Worm (Caenorhabditis elegans) whole organism, early embryonic: ENCODE data around the gene npr-43.

Source experiments
- B0310.2 ChIP-seq: sonication (generic microtip); optimal IDR thresholded peaks from 2 replicates; lab custom pipeline; 2016; ENCODE audit warnings: mild to moderate bottlenecking, missing genetic modification characterization, missing compliant biosample characterization
- F13C5.2 ChIP-seq: sonication (generic microtip); optimal IDR thresholded peaks from 2 replicates; lab custom pipeline; 2017; ENCODE audit warnings: mild to moderate bottlenecking, missing genetic modification characterization, inconsistent platforms, missing compliant biosample characterization
- aly-1 ChIP-seq: sonication (generic microtip); optimal IDR thresholded peaks from 2 replicates; lab custom pipeline; 2016; ENCODE audit warnings: missing genetic modification characterization, missing compliant biosample characterization
- ama-1 ChIP-seq: fragments of 150-350 bp; optimal IDR thresholded peaks from 2 replicates; lab custom pipeline; 2014
- ceh-13 ChIP-seq: fragments of 200-800 bp; sonication (Bioruptor generic); optimal IDR thresholded peaks from 2 replicates; lab custom pipeline; 2018; ENCODE audit warnings: mild to moderate bottlenecking, missing genetic modification characterization, missing compliant biosample characterization
- ceh-36 ChIP-seq: sonication (generic microtip); optimal IDR thresholded peaks from 2 replicates; lab custom pipeline; 2016; ENCODE audit warnings: missing genetic modification characterization, inconsistent platforms, missing compliant biosample characterization
- ets-7 ChIP-seq: sonication (generic microtip); optimal IDR thresholded peaks from 2 replicates; lab custom pipeline; 2016; ENCODE audit warnings: missing genotype, missing genetic modification characterization, missing compliant biosample characterization
- flt-1 ChIP-seq: fragments of 200-800 bp; sonication (Bioruptor generic); IDR thresholded peaks from 2 replicates; pipeline ENCODE4 v1.3.6; 2022; ENCODE audit warnings: missing genetic modification characterization, missing compliant biosample characterization
- hmbx-1 ChIP-seq: sonication (generic microtip); optimal IDR thresholded peaks from 2 replicates; lab custom pipeline; 2016; ENCODE audit warnings: mild to moderate bottlenecking, missing genetic modification characterization, missing compliant biosample characterization
- hmg-4 ChIP-seq: fragments of 200-800 bp; sonication (Bioruptor generic); optimal IDR thresholded peaks from 2 replicates; lab custom pipeline; 2018; ENCODE audit warnings: mild to moderate bottlenecking, missing genetic modification characterization, missing compliant biosample characterization
- hnd-1 ChIP-seq: sonication (generic microtip); optimal IDR thresholded peaks from 2 replicates; lab custom pipeline; 2016; ENCODE audit warnings: missing genetic modification characterization, missing compliant biosample characterization
- pes-1 ChIP-seq: fragments of 200-800 bp; sonication (Bioruptor generic); IDR thresholded peaks from 2 replicates; pipeline ENCODE4 v1.3.6; 2022; ENCODE audit warnings: missing genetic modification reagents, missing genetic modification characterization, missing compliant biosample characterization
- scrt-1 ChIP-seq: fragments of 200-800 bp; sonication (Bioruptor generic); IDR thresholded peaks from 2 replicates; pipeline ENCODE4 v1.3.6; 2022; ENCODE audit warnings: missing genetic modification characterization, missing compliant biosample characterization
- sea-1 ChIP-seq: fragments of 200-800 bp; sonication (Bioruptor generic); conservative IDR thresholded peaks from 2 replicates; pipeline ENCODE4 v1.3.6; 2022; ENCODE audit warnings: missing genetic modification characterization, missing compliant biosample characterization
- tbx-11 ChIP-seq: fragments of 200-800 bp; sonication (Bioruptor generic); IDR thresholded peaks from 2 replicates; pipeline ENCODE4 v1.3.6; 2022; ENCODE audit warnings: missing genetic modification characterization, missing compliant biosample characterization
- tbx-37 ChIP-seq: fragments of 200-800 bp; sonication (Bioruptor generic); conservative IDR thresholded peaks from 2 replicates; pipeline ENCODE4 v1.3.6; 2022; ENCODE audit warnings: missing genetic modification reagents, missing genetic modification characterization, missing compliant biosample characterization
- tra-4 ChIP-seq: sonication (generic microtip); optimal IDR thresholded peaks from 2 replicates; lab custom pipeline; 2017; ENCODE audit warnings: missing genetic modification characterization, missing compliant biosample characterization

Gene npr-43

DNA sequence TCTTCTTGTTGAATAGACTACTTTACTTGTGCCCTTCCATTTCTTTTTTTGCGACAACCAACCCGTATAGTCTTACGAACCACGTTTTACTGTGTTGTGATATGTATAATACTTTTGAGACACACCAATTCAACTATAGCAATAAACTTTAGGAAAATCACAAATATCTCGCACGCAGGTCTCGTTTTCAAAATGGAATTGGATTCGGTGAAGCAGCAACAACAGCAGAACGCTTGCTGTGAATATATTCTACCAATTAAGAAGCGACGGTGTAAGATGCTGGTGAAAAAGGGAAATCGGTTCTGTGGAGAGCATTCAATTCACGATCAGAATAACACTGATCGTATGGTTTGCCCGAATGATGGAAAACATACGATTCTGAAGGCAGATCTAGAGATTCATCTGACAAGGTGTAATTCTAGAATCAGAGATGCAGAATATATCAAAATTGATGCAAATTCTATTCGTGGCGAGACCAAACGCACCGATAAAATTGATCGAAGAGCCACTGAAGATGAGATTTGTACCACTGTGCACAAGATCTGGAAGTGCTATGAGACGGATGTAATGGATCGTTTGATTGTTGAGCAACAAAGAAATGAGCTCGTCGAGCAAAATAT is 24.5 kb downstream of the npr-43 start, which contains the start of gene Y49A3A.3:
Gene Y49A3A.3 (plus strand): TSS at position 153 of the 620 bp plus-strand sequence.
- TF ChIP-seq tbx-11 (no peak), ama-1 (lab: Kevin White, UChicago) (peak; percentile 52), ceh-36 (tag; lab: Kevin White, UChicago) (no peak), aly-1 (tag; lab: Kevin White, UChicago) (peak; percentile 9), B0310.2 (no peak)

DNA sequence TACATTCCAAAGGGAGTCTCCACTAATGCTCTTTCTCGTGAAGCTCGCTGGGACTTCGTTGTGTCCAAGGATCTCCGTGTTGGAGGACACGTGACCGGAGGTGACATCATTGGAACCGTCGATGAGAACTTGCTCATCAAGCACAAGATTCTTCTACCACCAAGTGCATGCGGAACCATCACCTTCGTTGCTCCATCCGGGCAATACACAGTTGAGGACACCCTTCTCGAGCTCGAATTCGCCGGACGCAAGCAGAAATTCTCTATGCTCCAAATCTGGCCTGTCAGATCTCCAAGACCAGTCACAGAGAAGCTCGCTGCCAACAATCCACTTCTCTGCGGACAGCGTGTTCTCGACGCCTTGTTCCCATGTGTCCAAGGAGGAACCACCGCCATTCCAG is 26.9 kb downstream of the npr-43 start:
- no peak for TF ChIP-seq tbx-37
- no peak for TF ChIP-seq tbx-11
- no peak for TF ChIP-seq F13C5.2
- TF ChIP-seq ceh-36 (tag; lab: Kevin White, UChicago): no peak
- TF ChIP-seq scrt-1 (GFP tag; lab: Robert Waterston, UW): no peak
- no peak for TF ChIP-seq ama-1 (lab: Kevin White, UChicago)
- no peak for TF ChIP-seq tra-4 (tag; lab: Kevin White, UChicago)
- TF ChIP-seq ceh-13: no peak
- no peak for TF ChIP-seq B0310.2

DNA sequence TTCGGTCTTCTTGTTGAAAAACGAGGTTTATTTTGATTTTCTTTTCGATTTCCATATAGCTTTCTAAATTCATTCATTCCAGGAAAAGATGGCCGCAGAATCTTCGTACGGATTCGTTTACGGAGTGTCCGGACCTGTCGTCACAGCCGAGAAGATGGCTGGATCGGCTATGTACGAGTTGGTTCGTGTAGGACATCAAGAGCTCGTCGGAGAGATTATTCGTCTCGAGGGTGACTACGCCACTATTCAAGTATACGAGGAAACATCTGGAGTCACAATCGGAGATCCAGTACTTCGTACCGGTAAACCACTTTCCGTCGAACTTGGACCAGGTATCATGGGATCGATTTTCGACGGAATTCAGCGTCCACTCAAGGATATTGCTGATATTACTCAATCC is 27.3 kb downstream of the npr-43 start, which contains the start of gene vha-13:
Gene vha-13 (plus strand): TSS at position 81 of the 400 bp plus-strand sequence.
- no peak for TF ChIP-seq pes-1
- TF ChIP-seq tbx-37: no peak
- no peak for TF ChIP-seq flt-1
- TF ChIP-seq aly-1 (tag; lab: Kevin White, UChicago): no peak
- TF ChIP-seq F13C5.2: no peak
- no peak for TF ChIP-seq ets-7
- TF ChIP-seq hnd-1 (tag; lab: Kevin White, UChicago): no peak

DNA sequence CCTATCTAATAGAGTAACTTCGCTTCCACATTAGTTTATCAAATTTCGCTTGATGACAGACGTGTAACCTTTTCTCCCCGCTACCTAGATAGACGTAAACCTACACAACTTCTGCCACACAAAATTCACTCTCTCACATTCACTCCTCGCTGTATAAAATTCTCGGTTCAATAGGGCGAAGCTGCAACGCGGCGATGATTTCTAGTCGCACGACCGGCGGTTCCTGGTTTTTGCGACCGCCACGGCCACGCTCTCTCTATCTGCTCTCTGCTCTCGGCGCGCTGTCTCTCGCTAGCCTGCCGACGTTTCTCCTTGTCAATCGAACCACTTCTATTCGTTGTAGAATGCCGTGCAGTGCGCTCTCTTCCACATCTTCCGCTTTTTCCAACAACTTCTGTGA is 27.9 kb downstream of the npr-43 start:
- TF ChIP-seq hnd-1 (tag; lab: Kevin White, UChicago): no peak
- TF ChIP-seq aly-1 (tag; lab: Kevin White, UChicago): no peak
- TF ChIP-seq sea-1 (GFP tag; lab: Robert Waterston, UW): 0 out of 2 replicates have a peak, but pooled peaks have one; percentile 21
- TF ChIP-seq scrt-1 (GFP tag; lab: Robert Waterston, UW): no peak
- no peak for TF ChIP-seq flt-1
- TF ChIP-seq hmg-4 (GFP tag; lab: Kevin White, UChicago): peak; percentile 34
- no peak for TF ChIP-seq ceh-13
- TF ChIP-seq ceh-36 (tag; lab: Kevin White, UChicago): no peak
- no peak for TF ChIP-seq tbx-37
- TF ChIP-seq tra-4 (tag; lab: Kevin White, UChicago): no peak
- TF ChIP-seq F13C5.2: peak; percentile 7
- no peak for TF ChIP-seq hmbx-1 (tag; lab: Kevin White, UChicago)
- no peak for TF ChIP-seq ama-1 (lab: Kevin White, UChicago)
- TF ChIP-seq tbx-11: no peak
- no peak for TF ChIP-seq pes-1

DNA sequence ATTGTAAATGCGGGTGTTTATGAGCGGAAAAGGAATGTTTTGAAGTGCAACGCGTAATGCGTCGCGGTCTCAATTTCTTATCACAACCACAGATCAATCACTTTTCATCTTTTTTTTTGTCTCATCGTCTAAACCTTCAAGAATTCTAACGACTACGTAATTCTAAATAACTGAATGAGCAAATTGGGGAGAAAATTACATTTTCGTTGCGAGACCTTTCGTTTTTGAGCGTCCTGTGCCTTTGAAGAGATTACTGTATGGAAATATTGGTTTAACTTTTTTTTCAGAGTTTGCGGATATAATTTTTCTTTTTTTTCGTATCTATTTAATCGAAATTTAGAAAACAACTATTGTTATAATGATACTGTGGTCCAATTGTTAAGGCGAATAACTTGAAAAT is 28.4 kb downstream of the npr-43 start:
- TF ChIP-seq tra-4 (tag; lab: Kevin White, UChicago): no peak
- TF ChIP-seq tbx-11: no peak

DNA sequence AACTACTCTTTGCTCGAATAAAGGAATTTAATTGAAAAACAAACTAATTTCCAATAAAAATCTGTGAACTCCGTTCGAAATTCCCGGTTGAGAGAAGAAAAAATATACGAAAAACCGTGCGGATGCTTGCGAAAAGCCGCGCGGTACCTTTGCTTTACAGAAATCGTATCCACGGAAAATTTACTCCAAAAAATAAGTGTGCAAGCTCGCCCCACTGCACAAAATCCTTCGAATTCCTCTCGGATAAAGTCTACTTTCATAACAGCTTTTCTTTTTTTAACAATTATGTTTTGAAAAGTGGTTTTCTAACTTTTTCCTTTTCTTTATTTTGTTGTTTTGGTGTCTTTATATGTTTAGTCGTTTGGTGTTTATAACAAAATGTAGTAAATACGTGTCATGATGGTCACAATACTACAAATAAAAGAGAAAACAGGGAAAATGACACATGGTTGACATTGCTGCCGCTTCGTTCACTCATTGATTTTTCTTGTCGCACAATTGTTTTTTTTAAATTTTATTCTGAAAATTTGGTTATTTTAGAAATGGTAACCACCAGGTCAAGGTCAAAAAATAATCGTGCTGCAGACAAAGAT is 31.6 kb downstream of the npr-43 start, which contains the start of gene cept-2:
Gene cept-2 (plus strand): TSS at position 533 of the 593 bp plus-strand sequence.
- no peak for TF ChIP-seq hmg-4 (GFP tag; lab: Kevin White, UChicago)
- no peak for TF ChIP-seq ceh-36 (tag; lab: Kevin White, UChicago)
- peak; percentile 75 for TF ChIP-seq F13C5.2
- peak; percentile 19; the same call in 1 of the 2 replicates for TF ChIP-seq tbx-37
- no peak for TF ChIP-seq B0310.2
- no peak for TF ChIP-seq aly-1 (tag; lab: Kevin White, UChicago)
- TF ChIP-seq ets-7: peak; percentile 28

DNA sequence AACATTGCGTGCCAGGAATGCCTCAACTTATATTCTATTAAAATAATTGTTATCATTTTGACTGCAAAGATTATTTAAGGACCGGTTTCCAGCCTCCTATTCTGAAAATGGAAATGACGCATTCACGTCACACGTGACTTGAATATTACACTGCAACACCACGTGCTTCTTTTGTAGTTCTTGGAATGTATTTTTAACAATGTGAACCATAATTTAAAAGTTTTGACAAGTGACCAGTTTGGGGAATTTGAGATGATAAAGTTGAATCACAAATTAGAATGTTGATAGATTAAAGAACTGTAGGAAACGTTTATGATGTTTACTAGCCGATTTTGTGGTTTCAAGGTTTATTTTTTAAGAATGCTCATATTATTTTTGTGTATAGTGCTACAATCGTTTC is 37.2 kb downstream of the npr-43 start, which contains the start of gene F47B8.10:
Gene F47B8.10 (plus strand): TSS at position 301 of the 400 bp plus-strand sequence.
- TF ChIP-seq ets-7 (no peak), ceh-36 (tag; lab: Kevin White, UChicago) (no peak), pes-1 (no peak), hmbx-1 (tag; lab: Kevin White, UChicago) (no peak), tbx-37 (no peak), F13C5.2 (no peak), sea-1 (GFP tag; lab: Robert Waterston, UW) (no peak)

DNA sequence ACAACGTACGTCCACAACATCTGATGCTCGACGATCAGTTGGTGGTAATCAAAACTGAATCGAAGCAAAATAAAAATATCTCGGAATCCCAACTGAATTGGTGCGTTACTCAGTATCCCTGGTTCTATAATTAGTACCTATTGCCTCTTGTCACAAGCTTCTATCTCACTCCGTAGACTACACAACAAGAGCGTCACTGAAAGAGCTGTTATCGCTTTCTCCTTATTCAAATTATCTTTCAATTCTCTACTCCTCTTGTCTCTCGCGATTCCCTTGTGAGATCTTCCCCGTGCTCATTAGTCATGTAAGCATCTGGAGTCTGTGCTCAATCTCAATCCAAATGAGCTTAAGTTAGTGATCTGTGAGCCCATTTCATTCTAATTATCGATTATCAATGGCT is 42.2 kb downstream of the npr-43 start, which contains the start of gene srm-6:
Gene srm-6 (plus strand): TSS at position 301 of the 400 bp plus-strand sequence.
- no peak for TF ChIP-seq ama-1 (lab: Kevin White, UChicago)
- TF ChIP-seq tbx-11: no peak
- TF ChIP-seq pes-1: no peak
- TF ChIP-seq hnd-1 (tag; lab: Kevin White, UChicago): no peak
- no peak for TF ChIP-seq aly-1 (tag; lab: Kevin White, UChicago)
- TF ChIP-seq B0310.2: no peak
- TF ChIP-seq ceh-36 (tag; lab: Kevin White, UChicago): no peak
- TF ChIP-seq tra-4 (tag; lab: Kevin White, UChicago): no peak
- no peak for TF ChIP-seq sea-1 (GFP tag; lab: Robert Waterston, UW)
- no peak for TF ChIP-seq flt-1
- TF ChIP-seq F13C5.2: no peak

DNA sequence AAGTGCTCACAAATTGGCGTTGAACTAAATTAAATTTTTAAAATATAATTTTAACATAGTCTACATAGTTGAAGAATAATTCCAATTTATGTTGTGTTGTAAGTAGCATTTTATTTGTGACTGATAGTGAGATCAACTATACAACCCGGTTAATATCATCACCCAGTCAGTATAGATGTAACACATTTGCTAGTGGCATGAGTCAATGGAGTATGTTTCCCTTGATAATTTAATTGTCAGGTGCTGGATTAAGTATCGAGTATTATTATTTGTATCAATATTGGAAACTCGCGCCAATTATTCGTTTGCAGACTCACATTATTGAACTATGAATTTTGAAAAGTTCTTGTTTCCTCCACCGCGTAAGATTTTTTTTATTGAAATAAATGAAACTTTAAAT is 44.0 kb downstream of the npr-43 start, which contains the start of gene srm-5:
Gene srm-5 (plus strand): TSS at position 301 of the 400 bp plus-strand sequence.
- TF ChIP-seq hmbx-1 (tag; lab: Kevin White, UChicago): no peak
- TF ChIP-seq ceh-13: no peak
- TF ChIP-seq tra-4 (tag; lab: Kevin White, UChicago): no peak
- no peak for TF ChIP-seq hmg-4 (GFP tag; lab: Kevin White, UChicago)
- TF ChIP-seq ama-1 (lab: Kevin White, UChicago): no peak
- TF ChIP-seq ceh-36 (tag; lab: Kevin White, UChicago): no peak
- TF ChIP-seq B0310.2: no peak
- TF ChIP-seq aly-1 (tag; lab: Kevin White, UChicago): no peak
- TF ChIP-seq F13C5.2: no peak
- TF ChIP-seq flt-1: no peak
- TF ChIP-seq ets-7: no peak
- no peak for TF ChIP-seq tbx-37
- TF ChIP-seq hnd-1 (tag; lab: Kevin White, UChicago): no peak
- no peak for TF ChIP-seq pes-1
